In the genomic region with DNA sequence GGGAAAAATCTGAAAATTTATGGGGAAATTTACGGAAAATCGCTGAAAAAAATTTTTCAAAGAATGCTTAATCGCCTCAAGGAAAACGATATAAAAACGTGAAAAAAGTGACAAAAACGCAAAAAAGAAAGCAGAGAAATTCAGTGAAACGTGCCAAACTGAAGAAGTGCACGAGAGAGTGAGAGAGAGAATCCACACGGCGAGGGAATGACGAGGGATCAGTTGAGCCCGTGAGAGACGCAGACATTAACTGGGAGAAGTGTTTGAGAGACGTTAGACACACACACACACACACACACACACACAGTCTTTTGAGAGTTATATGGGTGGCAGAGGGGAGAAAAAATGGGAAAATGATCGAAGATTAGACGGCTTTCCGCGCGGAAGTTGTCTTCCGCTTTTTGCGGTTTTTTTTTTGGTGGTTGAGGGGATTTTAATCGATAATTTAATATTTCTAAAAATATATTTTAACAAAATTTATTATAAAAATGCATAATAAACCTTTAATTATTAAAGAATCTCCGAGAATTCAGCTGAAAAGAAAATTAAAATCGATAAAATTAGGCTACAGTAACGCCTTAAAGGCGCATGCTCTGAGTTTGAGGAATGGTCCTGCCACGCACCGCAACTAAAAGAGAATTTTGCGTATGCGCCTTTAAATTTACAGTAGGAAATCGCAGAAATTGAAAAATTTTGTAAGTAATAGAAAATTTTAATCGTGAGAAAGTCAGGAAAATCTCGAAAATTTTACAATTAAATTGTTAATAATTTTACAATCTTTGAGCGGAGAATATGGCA, we compare ENCODE assay signal across 7 worm cellular contexts.
A peak's percentile ranks its signal among the peaks of the same experiment; 100 is the strongest.
TF ChIP-seq lines count a peak whose summit lies in the region.

No protein-coding gene starts in this region.

TF ChIP-seq in whole organism, L1 larva, 84 proteins besides CTCF, POLR2A, EP300 and RAD21 (continues in another document):
- TF ChIP-seq C34B4.2 (tag; optimal IDR thresholded peaks at IDR 0.05; lab: Kevin White, UChicago) = no peak
- no peak; the same call in 1 of the 2 replicates for TF ChIP-seq isw-1 (GFP tag; IDR thresholded peaks at IDR 0.05; lab: Robert Waterston, UW)
- no peak for TF ChIP-seq Y116A8C.19 (tag; optimal IDR thresholded peaks at IDR 0.05; lab: Kevin White, UChicago; ENCODE audit: borderline replicate concordance)
- peak; percentile 72 for TF ChIP-seq lin-35 (GFP tag; optimal IDR thresholded peaks at IDR 0.05; lab: Kevin White, UChicago)
- no peak for TF ChIP-seq lin-15B (tag; optimal IDR thresholded peaks at IDR 0.05; lab: Kevin White, UChicago)
- no peak for TF ChIP-seq ztf-4 (tag; optimal IDR thresholded peaks at IDR 0.05; lab: Kevin White, UChicago)
- no peak for TF ChIP-seq ceh-90 (tag; optimal IDR thresholded peaks at IDR 0.05; lab: Kevin White, UChicago)
- TF ChIP-seq unc-62 (GFP tag; optimal IDR thresholded peaks at IDR 0.05; lab: Kevin White, UChicago) = no peak
- no peak for TF ChIP-seq ceh-8 (GFP tag; optimal IDR thresholded peaks at IDR 0.05; lab: Kevin White, UChicago)
- no peak for TF ChIP-seq aly-2 (tag; optimal IDR thresholded peaks at IDR 0.05; lab: Kevin White, UChicago)
- no peak for TF ChIP-seq vab-15 (tag; optimal IDR thresholded peaks at IDR 0.05; lab: Kevin White, UChicago)
- TF ChIP-seq hlh-4 (tag; optimal IDR thresholded peaks at IDR 0.05; lab: Kevin White, UChicago) = no peak

TF ChIP-seq in whole organism, L2 larva, 48 proteins besides CTCF, POLR2A, EP300 and RAD21 (continues in another document):
- TF ChIP-seq nhr-23 (tag; optimal IDR thresholded peaks at IDR 0.05; lab: Kevin White, UChicago) (no peak), C34F6.9 (tag; optimal IDR thresholded peaks at IDR 0.05; lab: Kevin White, UChicago) (peak; percentile 88), F13H6.1 (tag; optimal IDR thresholded peaks at IDR 0.05; lab: Kevin White, UChicago) (peak; percentile 57), ceh-82 (tag; optimal IDR thresholded peaks at IDR 0.05; lab: Kevin White, UChicago) (no peak), gmeb-1 (tag; optimal IDR thresholded peaks at IDR 0.05; lab: Kevin White, UChicago) (peak; percentile 31), sma-9 (GFP tag; optimal IDR thresholded peaks at IDR 0.05; lab: Kevin White, UChicago) (peak; percentile 33), sma-9 (tag; optimal IDR thresholded peaks at IDR 0.05; lab: Kevin White, UChicago) (no peak), nhr-12 (tag; optimal IDR thresholded peaks at IDR 0.05; lab: Kevin White, UChicago) (no peak), nhr-10 (tag; optimal IDR thresholded peaks at IDR 0.05; lab: Kevin White, UChicago) (no peak), R02D3.7 (tag; optimal IDR thresholded peaks at IDR 0.05; lab: Kevin White, UChicago) (no peak), ztf-4 (tag; optimal IDR thresholded peaks at IDR 0.05; lab: Kevin White, UChicago) (no peak), aly-2 (tag; optimal IDR thresholded peaks at IDR 0.05; lab: Kevin White, UChicago) (no peak)

TF ChIP-seq in whole organism, L3 larva, 47 proteins besides CTCF, POLR2A, EP300 and RAD21 (continues in another document):
- TF ChIP-seq mdl-1 (tag; optimal IDR thresholded peaks at IDR 0.05; lab: Kevin White, UChicago) = peak; percentile 35
- TF ChIP-seq nhr-76 (tag; optimal IDR thresholded peaks at IDR 0.05; lab: Kevin White, UChicago) = no peak
- TF ChIP-seq egl-5 (tag; optimal IDR thresholded peaks at IDR 0.05; lab: Kevin White, UChicago) = no peak
- peak; percentile 40 for TF ChIP-seq elt-2 (tag; optimal IDR thresholded peaks at IDR 0.05; lab: Kevin White, UChicago)
- TF ChIP-seq unc-62 (GFP tag; optimal IDR thresholded peaks at IDR 0.05; lab: Kevin White, UChicago) = no peak
- TF ChIP-seq hmg-11 (tag; optimal IDR thresholded peaks at IDR 0.05; lab: Kevin White, UChicago) = peak; percentile 88
- no peak for TF ChIP-seq ztf-4 (tag; optimal IDR thresholded peaks at IDR 0.05; lab: Kevin White, UChicago)
- TF ChIP-seq snpc-4 (tag; optimal IDR thresholded peaks at IDR 0.05; lab: Kevin White, UChicago) = peak; percentile 20
- TF ChIP-seq lin-39 (tag; optimal IDR thresholded peaks at IDR 0.05; lab: Kevin White, UChicago) = peak; percentile 66
- TF ChIP-seq eor-1 (tag; optimal IDR thresholded peaks at IDR 0.05; lab: Kevin White, UChicago) = no peak
- peak; percentile 74 for TF ChIP-seq pha-4 (tag; optimal IDR thresholded peaks at IDR 0.05; lab: Kevin White, UChicago)
- peak; percentile 19 for TF ChIP-seq elt-1 (tag; optimal IDR thresholded peaks at IDR 0.05; lab: Kevin White, UChicago)

TF ChIP-seq in whole organism, L4 larva, 104 proteins besides CTCF, POLR2A, EP300 and RAD21 (continues in another document):
- TF ChIP-seq unc-39 (tag; optimal IDR thresholded peaks at IDR 0.05; lab: Kevin White, UChicago) (no peak), madf-9 (GFP tag; conservative IDR thresholded peaks at IDR 0.05; lab: Robert Waterston, UW) (no peak), rbr-2 (tag; optimal IDR thresholded peaks at IDR 0.05; lab: Kevin White, UChicago) (peak; percentile 50), dmd-9 (GFP tag; IDR thresholded peaks at IDR 0.05; lab: Robert Waterston, UW) (no peak), daf-8 (GFP tag; IDR thresholded peaks at IDR 0.05; lab: Robert Waterston, UW) (no peak), snpc-1.2 (GFP tag; IDR thresholded peaks at IDR 0.05; lab: Robert Waterston, UW) (peak; percentile 69; the same call in 1 of the 2 replicates), nhr-102 (tag; optimal IDR thresholded peaks at IDR 0.05; lab: Kevin White, UChicago) (no peak), F44E2.7 (GFP tag; IDR thresholded peaks at IDR 0.05; lab: Robert Waterston, UW) (no peak), lin-38 (GFP tag; IDR thresholded peaks at IDR 0.05; lab: Robert Waterston, UW) (peak; percentile 57), lir-3 (tag; optimal IDR thresholded peaks at IDR 0.05; lab: Kevin White, UChicago) (no peak), madf-5 (GFP tag; IDR thresholded peaks at IDR 0.05; lab: Robert Waterston, UW) (no peak), nhr-6 (tag; optimal IDR thresholded peaks at IDR 0.05; lab: Kevin White, UChicago) (peak; percentile 53), F37D6.2 (tag; optimal IDR thresholded peaks at IDR 0.05; lab: Kevin White, UChicago) (peak; percentile 13)

TF ChIP-seq in whole organism, late embryonic, 69 proteins besides CTCF, POLR2A, EP300 and RAD21 (continues in another document):
- no peak for TF ChIP-seq T23F11.4 (GFP tag; optimal IDR thresholded peaks at IDR 0.05; lab: Kevin White, UChicago)
- no peak for TF ChIP-seq ceh-34 (tag; optimal IDR thresholded peaks at IDR 0.05; lab: Kevin White, UChicago)
- no peak for TF ChIP-seq nhr-232 (tag; optimal IDR thresholded peaks at IDR 0.05; lab: Kevin White, UChicago)
- no peak for TF ChIP-seq ceh-19 (GFP tag; optimal IDR thresholded peaks at IDR 0.05; lab: Kevin White, UChicago)
- no peak for TF ChIP-seq pha-2 (tag; optimal IDR thresholded peaks at IDR 0.05; lab: Kevin White, UChicago)
- peak; percentile 4 for TF ChIP-seq ceh-2 (tag; optimal IDR thresholded peaks at IDR 0.05; lab: Kevin White, UChicago)
- no peak for TF ChIP-seq ttx-3 (tag; optimal IDR thresholded peaks at IDR 0.05; lab: Kevin White, UChicago)
- peak; percentile 58 for TF ChIP-seq madf-2 (tag; optimal IDR thresholded peaks at IDR 0.05; lab: Kevin White, UChicago)
- TF ChIP-seq sox-4 (tag; optimal IDR thresholded peaks at IDR 0.05; lab: Kevin White, UChicago) = no peak
- TF ChIP-seq nfya-1 (tag; optimal IDR thresholded peaks at IDR 0.05; lab: Kevin White, UChicago) = peak; percentile 62
- TF ChIP-seq lim-6 (tag; optimal IDR thresholded peaks at IDR 0.05; lab: Kevin White, UChicago) = no peak
- TF ChIP-seq pag-3 (tag; optimal IDR thresholded peaks at IDR 0.05; lab: Kevin White, UChicago; ENCODE audit: borderline replicate concordance) = no peak
- no peak for TF ChIP-seq hlh-15 (tag; optimal IDR thresholded peaks at IDR 0.05; lab: Kevin White, UChicago)

TF ChIP-seq in whole organism, mixed stage, embryonic, 35 proteins besides CTCF, POLR2A, EP300 and RAD21:
- no peak for TF ChIP-seq tbx-8 (GFP tag; optimal IDR thresholded peaks at IDR 0.05; lab: Kevin White, UChicago)
- peak; percentile 36 for TF ChIP-seq sptf-1 (tag; optimal IDR thresholded peaks at IDR 0.05; lab: Kevin White, UChicago)
- no peak for TF ChIP-seq mab-5 (tag; optimal IDR thresholded peaks at IDR 0.05; lab: Kevin White, UChicago)
- peak; percentile 57 for TF ChIP-seq lsy-2 (tag; optimal IDR thresholded peaks at IDR 0.05; lab: Kevin White, UChicago)
- peak; percentile 56 for TF ChIP-seq blmp-1 (tag; optimal IDR thresholded peaks at IDR 0.05; lab: Kevin White, UChicago)
- TF ChIP-seq pha-4 (tag; optimal IDR thresholded peaks at IDR 0.05; lab: Kevin White, UChicago) = peak; percentile 42
- TF ChIP-seq mep-1 (tag; optimal IDR thresholded peaks at IDR 0.05; lab: Kevin White, UChicago) = peak; percentile 5
- peak; percentile 53 for TF ChIP-seq ces-1 (GFP tag; optimal IDR thresholded peaks at IDR 0.05; lab: Kevin White, UChicago)
- TF ChIP-seq flh-1 (GFP tag; optimal IDR thresholded peaks at IDR 0.05; lab: Kevin White, UChicago) = no peak
- TF ChIP-seq hlh-1 (tag; optimal IDR thresholded peaks at IDR 0.05; lab: Kevin White, UChicago) = peak; percentile 35
- TF ChIP-seq unc-62 (GFP tag; optimal IDR thresholded peaks at IDR 0.05; lab: Kevin White, UChicago) = peak; percentile 19

TF ChIP-seq in whole organism, young adult, 124 proteins besides CTCF, POLR2A, EP300 and RAD21 (continues in another document):
- TF ChIP-seq ztf-28 (GFP tag; IDR thresholded peaks at IDR 0.05; lab: Robert Waterston, UW) = peak; percentile 79; the same call in 1 of the 2 replicates
- TF ChIP-seq snpc-3.4 (tag; optimal IDR thresholded peaks at IDR 0.05; lab: Kevin White, UChicago) = peak; percentile 84
- peak; percentile 76 for TF ChIP-seq dox-1 (GFP tag; IDR thresholded peaks at IDR 0.05; lab: Robert Waterston, UW)
- peak; percentile 70 for TF ChIP-seq ztf-18 (tag; optimal IDR thresholded peaks at IDR 0.05; lab: Kevin White, UChicago)
- TF ChIP-seq lin-54 (GFP tag; optimal IDR thresholded peaks at IDR 0.05; lab: Kevin White, UChicago) = peak; percentile 95
- peak; percentile 100 for TF ChIP-seq xnd-1 (tag; optimal IDR thresholded peaks at IDR 0.05; lab: Kevin White, UChicago)
- TF ChIP-seq lsl-1 (GFP tag; optimal IDR thresholded peaks at IDR 0.05; lab: Kevin White, UChicago) = peak; percentile 100
- TF ChIP-seq Y53F4B.3 (GFP tag; IDR thresholded peaks at IDR 0.05; lab: Robert Waterston, UW) = peak; percentile 56
- TF ChIP-seq nhr-80 (tag; optimal IDR thresholded peaks at IDR 0.05; lab: Kevin White, UChicago) = peak; percentile 28
- peak; percentile 32; the same call in 1 of the 2 replicates for TF ChIP-seq Y53G8AR.9 (GFP tag; conservative IDR thresholded peaks at IDR 0.05; lab: Robert Waterston, UW)
- 0 out of 2 replicates have a peak, but pooled peaks have one; percentile 7 for TF ChIP-seq hmg-20 (GFP tag; IDR thresholded peaks at IDR 0.05; lab: Robert Waterston, UW)
- TF ChIP-seq efl-1 (GFP tag; optimal IDR thresholded peaks at IDR 0.05; lab: Kevin White, UChicago) = peak; percentile 68
- peak; percentile 65 for TF ChIP-seq dpl-1 (GFP tag; optimal IDR thresholded peaks at IDR 0.05; lab: Kevin White, UChicago)
- no peak for TF ChIP-seq rpc-1 (optimal IDR thresholded peaks at IDR 0.05; lab: Kevin White, UChicago)
- TF ChIP-seq rpc-1 (tag; optimal IDR thresholded peaks at IDR 0.05; lab: Kevin White, UChicago) = no peak
- no peak for TF ChIP-seq ztf-22 (GFP tag; optimal IDR thresholded peaks at IDR 0.05; lab: Kevin White, UChicago)
- peak in 1 of 3 experiments; percentile 12 for TF ChIP-seq lin-35 (GFP tag; optimal IDR thresholded peaks at IDR 0.05; lab: Kevin White, UChicago)
